Worm (Caenorhabditis elegans) whole organism, young adult: ENCODE results near the gene F01E11.3.

Experiments used
- C17E4.6 ChIP-seq: fragments of 200-800 bp; sonication (Bioruptor generic); IDR thresholded peaks from 2 replicates; pipeline ENCODE4 v1.3.6; 2022; ENCODE audit warnings: missing genetic modification reagents, missing genetic modification characterization, missing compliant biosample characterization
- F10E7.11 ChIP-seq: sonication (generic microtip); optimal IDR thresholded peaks from 2 replicates; lab custom pipeline; 2017; ENCODE audit warnings: mild to moderate bottlenecking, missing genetic modification characterization, moderate library complexity, missing compliant biosample characterization
- F39B2.1 ChIP-seq: fragments of 200-800 bp; sonication (Bioruptor generic); IDR thresholded peaks from 2 replicates; pipeline ENCODE4 v1.3.6; 2022; ENCODE audit warnings: missing genetic modification reagents, missing genetic modification characterization, missing compliant biosample characterization
- Y95B8A.8 ChIP-seq: fragments of 200-800 bp; sonication (Bioruptor generic); IDR thresholded peaks from 2 replicates; pipeline ENCODE4 v1.3.6; 2022; ENCODE audit warnings: missing genetic modification reagents, missing genetic modification characterization, missing compliant biosample characterization
- cebp-2 ChIP-seq: fragments of 200-800 bp; sonication (Bioruptor generic); IDR thresholded peaks from 2 replicates; pipeline ENCODE4 v1.3.6; 2022; ENCODE audit warnings: missing genetic modification characterization, missing compliant biosample characterization
- ceh-58 ChIP-seq: fragments of 200-800 bp; sonication (Bioruptor generic); IDR thresholded peaks from 2 replicates; pipeline ENCODE4 v1.3.6; 2022; ENCODE audit warnings: missing genetic modification characterization, missing compliant biosample characterization
- efl-1 ChIP-seq: fragments of 150-350 bp; optimal IDR thresholded peaks from 2 replicates; lab custom pipeline; 2014; ENCODE audit warnings: missing biosample characterization, missing genetic modification reagents, missing genetic modification characterization
- hlh-26 ChIP-seq: fragments of 200-800 bp; sonication (Bioruptor generic); conservative IDR thresholded peaks from 2 replicates; pipeline ENCODE4 v1.3.6; 2022; ENCODE audit warnings: missing genetic modification reagents, missing genetic modification characterization, missing compliant biosample characterization
- lin-35 ChIP-seq, 3 experiments: fragments of 150-350 bp in 2 of 3; sonication (generic microtip) in 1 of 3; optimal IDR thresholded peaks; 2 replicates each; lab custom pipeline; 2014 to 2018; ENCODE audit warnings: missing biosample characterization in 3 of 3, missing genetic modification characterization in 3 of 3, missing genetic modification reagents in 3 of 3
- pha-4 ChIP-seq: fragments of 150-350 bp; sonication (generic microtip); optimal IDR thresholded peaks from 2 replicates; lab custom pipeline; 2014; ENCODE audit warnings: missing biosample characterization, missing genetic modification reagents, missing genetic modification characterization
- repo-1 ChIP-seq: sonication (generic microtip); optimal IDR thresholded peaks from 2 replicates; lab custom pipeline; 2017; ENCODE audit warnings: mild to moderate bottlenecking, missing genetic modification characterization, missing compliant biosample characterization
- ztf-26 ChIP-seq: sonication (generic microtip); optimal IDR thresholded peaks from 2 replicates; lab custom pipeline; 2017; ENCODE audit warnings: missing genetic modification characterization, missing compliant biosample characterization

DNA sequence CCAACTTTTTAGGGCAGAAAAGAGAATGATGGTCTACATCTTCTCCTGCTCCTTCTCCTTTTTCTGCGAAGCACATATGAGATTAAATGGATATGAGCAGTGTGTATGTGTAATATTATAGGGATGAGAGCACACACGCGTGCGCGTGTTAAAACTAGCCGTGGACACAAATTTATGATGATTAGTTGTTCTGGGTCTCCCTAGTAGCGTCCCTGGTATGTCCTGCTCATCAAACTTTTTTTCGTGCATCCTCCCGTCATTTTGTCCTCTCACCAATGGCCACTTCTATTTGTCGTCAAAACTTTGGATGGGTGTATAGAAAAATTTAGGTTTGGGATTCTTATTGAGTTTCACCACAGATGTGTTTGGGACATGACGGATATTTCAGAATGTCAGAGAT, 34.8 kb downstream of the F01E11.3 start:
- TF ChIP-seq pha-4 (tag; lab: Kevin White, UChicago) (no peak), cebp-2 (GFP tag; lab: Robert Waterston, UW) (no peak), ztf-26 (no peak), ceh-58 (GFP tag; lab: Robert Waterston, UW) (no peak), efl-1 (GFP tag; lab: Kevin White, UChicago) (no peak), repo-1 (tag; lab: Kevin White, UChicago) (no peak), F39B2.1 (GFP tag; lab: Robert Waterston, UW) (no peak), hlh-26 (GFP tag; lab: Robert Waterston, UW) (no peak), Y95B8A.8 (GFP tag; lab: Robert Waterston, UW) (no peak), F10E7.11 (tag; lab: Kevin White, UChicago) (no peak), C17E4.6 (no peak), lin-35 (GFP tag; optimal IDR thresholded peaks at IDR 0.05; lab: Kevin White, UChicago) (no peak)
